Worm (Caenorhabditis elegans): ENCODE results near the gene egl-19.

The egl-19 gene

DNA sequence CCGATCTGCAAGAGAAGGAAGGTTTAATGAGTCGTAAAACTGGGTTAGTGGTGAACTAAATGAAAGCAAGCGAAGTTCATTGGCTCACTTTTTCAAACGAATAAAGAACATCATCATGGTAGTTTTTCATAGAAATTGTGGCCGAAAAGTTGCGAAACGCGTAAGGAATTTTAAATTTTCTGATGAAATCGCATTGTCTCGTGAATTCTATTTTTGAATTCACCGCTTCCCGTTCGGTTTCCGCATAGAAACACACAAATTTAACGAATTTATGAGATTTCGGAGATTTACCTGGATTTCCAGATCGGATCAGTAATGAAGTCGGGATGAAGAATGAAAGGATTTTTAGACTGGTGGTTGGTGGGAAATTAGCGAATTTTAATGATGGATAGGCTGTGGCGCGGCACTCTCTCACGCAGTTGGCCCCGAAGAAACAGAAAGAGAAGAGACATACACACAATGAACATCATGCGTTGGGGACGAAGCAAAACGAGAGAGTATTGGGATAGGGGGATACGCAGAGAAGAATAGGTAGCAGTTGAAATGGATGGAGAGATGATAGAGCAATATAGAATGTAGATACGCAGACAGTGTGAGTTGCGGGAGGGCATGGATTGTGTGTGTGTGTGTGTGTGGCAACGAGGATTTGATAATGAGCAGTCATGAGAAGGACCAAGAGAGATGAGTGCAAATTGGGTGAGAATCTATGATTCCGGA, 18.4 kb upstream of the egl-19 start (continued):
- TF ChIP-seq alr-1 (tag; optimal IDR thresholded peaks at IDR 0.05; ENCODE audit: borderline replicate concordance), result no peak
- TF ChIP-seq lin-35 (GFP tag; optimal IDR thresholded peaks at IDR 0.05), result peak in 1 of 2 experiments; percentile 41
- no peak for TF ChIP-seq nhr-90 (tag; optimal IDR thresholded peaks at IDR 0.05; ENCODE audit: poor library complexity)
- TF ChIP-seq elt-2 (tag; optimal IDR thresholded peaks at IDR 0.05), result no peak
- no peak for TF ChIP-seq unc-62 (GFP tag; optimal IDR thresholded peaks at IDR 0.05)
- TF ChIP-seq tlp-1 (tag; optimal IDR thresholded peaks at IDR 0.05), result no peak
- no peak for TF ChIP-seq aha-1 (tag; optimal IDR thresholded peaks at IDR 0.05)
- peak; percentile 64 to 68 for TF ChIP-seq lsy-2 (tag; optimal IDR thresholded peaks at IDR 0.05)
- peak; percentile 76 for TF ChIP-seq nhr-20 (tag; optimal IDR thresholded peaks at IDR 0.05)
- no peak for TF ChIP-seq lin-15B (tag; optimal IDR thresholded peaks at IDR 0.05)
- TF ChIP-seq nhr-11 (tag; optimal IDR thresholded peaks at IDR 0.05), result no peak
- TF ChIP-seq pqm-1 (tag; optimal IDR thresholded peaks at IDR 0.05), result no peak
- TF ChIP-seq zip-4 (GFP tag; optimal IDR thresholded peaks at IDR 0.05), result no peak
- no peak for TF ChIP-seq mef-2 (tag; optimal IDR thresholded peaks at IDR 0.05)
- TF ChIP-seq nhr-19 (GFP tag; conservative IDR thresholded peaks at IDR 0.05), result peak; percentile 58
- TF ChIP-seq nhr-237 (tag; optimal IDR thresholded peaks at IDR 0.05), result no peak
- peak in 1 of 2 experiments; percentile 29 for TF ChIP-seq ztf-11 (tag; optimal IDR thresholded peaks at IDR 0.05)
- no peak for TF ChIP-seq hlh-17 (GFP tag; optimal IDR thresholded peaks at IDR 0.05; ENCODE audit: borderline replicate concordance)
- peak in 1 of 2 experiments; percentile 17 for TF ChIP-seq mdl-1 (tag; optimal IDR thresholded peaks at IDR 0.05)
- peak; percentile 82 for TF ChIP-seq rnt-1 (tag; optimal IDR thresholded peaks at IDR 0.05)
- peak in 2 of 3 experiments; percentile 22 to 39 for TF ChIP-seq dpl-1 (GFP tag; optimal IDR thresholded peaks at IDR 0.05)
- TF ChIP-seq isw-1 (GFP tag; IDR thresholded peaks at IDR 0.05), result peak; percentile 39
- TF ChIP-seq jun-1 (tag; optimal IDR thresholded peaks at IDR 0.05), result peak; percentile 8
- TF ChIP-seq hlh-4 (tag; optimal IDR thresholded peaks at IDR 0.05), result no peak
- no peak for TF ChIP-seq hpl-2 (GFP tag; optimal IDR thresholded peaks at IDR 0.05)
- peak; percentile 37 for TF ChIP-seq lin-13 (GFP tag; optimal IDR thresholded peaks at IDR 0.05)
- TF ChIP-seq nhr-71 (tag; optimal IDR thresholded peaks at IDR 0.05), result peak; percentile 87
- TF ChIP-seq unc-86 (tag; optimal IDR thresholded peaks at IDR 0.05), result peak; percentile 89
- peak; percentile 24 for TF ChIP-seq ztf-4 (tag; optimal IDR thresholded peaks at IDR 0.05)
- TF ChIP-seq ceh-63 (GFP tag; optimal IDR thresholded peaks at IDR 0.05), result no peak
- TF ChIP-seq ceh-8 (GFP tag; optimal IDR thresholded peaks at IDR 0.05), result peak; percentile 59
- no peak for TF ChIP-seq pag-3 (tag; optimal IDR thresholded peaks at IDR 0.05; ENCODE audit: borderline replicate concordance, insufficient read depth)
- TF ChIP-seq lin-14 (GFP tag; optimal IDR thresholded peaks at IDR 0.05), result peak; percentile 94
- peak; percentile 53 to 64 for TF ChIP-seq efl-1 (optimal IDR thresholded peaks at IDR 0.05)
- TF ChIP-seq efl-1 (GFP tag; optimal IDR thresholded peaks at IDR 0.05 in 1 of 2), result no peak
- TF ChIP-seq lir-3 (tag; optimal IDR thresholded peaks at IDR 0.05; ENCODE audit: poor library complexity), result no peak
- peak; percentile 45 for TF ChIP-seq fkh-8 (tag; optimal IDR thresholded peaks at IDR 0.05)
- TF ChIP-seq xbp-1 (tag; optimal IDR thresholded peaks at IDR 0.05), result peak; percentile 42
- no peak for TF ChIP-seq fkh-10 (GFP tag; optimal IDR thresholded peaks at IDR 0.05)
- no peak for TF ChIP-seq F16B12.6 (tag; optimal IDR thresholded peaks at IDR 0.05)
- TF ChIP-seq nhr-12 (tag; optimal IDR thresholded peaks at IDR 0.05), result no peak
- TF ChIP-seq skn-1 (tag; optimal IDR thresholded peaks at IDR 0.05), result no peak
- peak; percentile 68 for TF ChIP-seq tbx-2 (tag; optimal IDR thresholded peaks at IDR 0.05)
- TF ChIP-seq fkh-4 (tag; optimal IDR thresholded peaks at IDR 0.05; ENCODE audit: borderline replicate concordance), result no peak
- TF ChIP-seq nhr-84 (tag; optimal IDR thresholded peaks at IDR 0.05), result no peak
- no peak for TF ChIP-seq ceh-90 (tag; optimal IDR thresholded peaks at IDR 0.05)
- TF ChIP-seq sup-37 (GFP tag; optimal IDR thresholded peaks at IDR 0.05), result no peak
- peak; percentile 85 for TF ChIP-seq snu-23 (GFP tag; optimal IDR thresholded peaks at IDR 0.05)
- no peak for TF ChIP-seq efl-3 (GFP tag; optimal IDR thresholded peaks at IDR 0.05)
- peak; percentile 64 for TF ChIP-seq nhr-47 (tag; optimal IDR thresholded peaks at IDR 0.05)
- no peak for TF ChIP-seq ceh-88 (GFP tag; IDR thresholded peaks at IDR 0.05)

Data from whole organism, L1 larva.